Fruit fly (Drosophila melanogaster) whole organism, embryonic: ENCODE results near the gene CG16972.

Source experiments
- CG18262 ChIP-seq: fragments of 200-800 bp; optimal IDR thresholded peaks from 3 replicates; lab custom pipeline; 2019; ENCODE audit warnings: missing biosample characterization, mild to moderate bottlenecking, missing genetic modification characterization, moderate library complexity
- Hand ChIP-seq: fragments of 200-800 bp; sonication (Bioruptor generic); optimal IDR thresholded peaks from 2 replicates; lab custom pipeline; 2017; ENCODE audit warnings: mild to moderate bottlenecking, missing biosample characterization, missing genetic modification reagents, missing genetic modification characterization
- Nf-YB ChIP-seq: fragments of 200-800 bp; sonication (Bioruptor generic); optimal IDR thresholded peaks from 3 replicates; lab custom pipeline; 2019; ENCODE audit warnings: missing biosample characterization, mild to moderate bottlenecking, missing genetic modification characterization, moderate library complexity
- bigmax ChIP-seq: fragments of 200-800 bp; sonication (Bioruptor generic); optimal IDR thresholded peaks from 2 replicates; lab custom pipeline; 2018; ENCODE audit warnings: missing biosample characterization, mild to moderate bottlenecking, missing genetic modification characterization
- caup ChIP-seq: fragments of 200-800 bp; sonication (Bioruptor generic); optimal IDR thresholded peaks from 3 replicates; lab custom pipeline; 2017; ENCODE audit warnings: missing biosample characterization, mild to moderate bottlenecking, missing genetic modification characterization, moderate library complexity; ENCODE audit not compliant: severe bottlenecking
- dati ChIP-seq: fragments of 200-800 bp; sonication (Bioruptor generic); IDR thresholded peaks from 2 replicates; pipeline ENCODE4 v1.3.6; 2022; ENCODE audit warnings: missing biosample characterization, missing genetic modification characterization
- p53 ChIP-seq: fragments of 200-800 bp; sonication (Bioruptor generic); optimal IDR thresholded peaks from 2 replicates; lab custom pipeline; 2016; ENCODE audit warnings: missing biosample characterization, missing genetic modification characterization
- zfh1 ChIP-seq: fragments of 200-800 bp; sonication (Bioruptor generic); IDR thresholded peaks from 3 replicates; pipeline ENCODE4 v1.3.6; 2022; ENCODE audit warnings: missing biosample characterization, missing genetic modification characterization

dm6 chr2L:13219281-13220092 lies 16.4 kb upstream of the CG16972 start, which contains the start of the genes CG9426 and mRF1:
- no peak for TF ChIP-seq zfh1 (GFP tag; lab: Robert Waterston, UW)
- peak; percentile 84 for TF ChIP-seq Nf-YB
- no peak for TF ChIP-seq bigmax (GFP tag; lab: Kevin White, UChicago)
- no peak for TF ChIP-seq Hand (GFP tag; lab: Kevin White, UChicago)
- peak; percentile 5 for TF ChIP-seq caup (GFP tag; lab: Kevin White, UChicago)
- TF ChIP-seq dati (GFP tag; lab: Robert Waterston, UW): no peak
- peak; percentile 15 for TF ChIP-seq CG18262 (tag; lab: Kevin White, UChicago)
- TF ChIP-seq p53 (GFP tag; lab: Kevin White, UChicago): peak; percentile 31
